Worm (Caenorhabditis elegans) whole organism, L4 larva: Measurements from ENCODE around the gene umps-1.

Source experiments
- Y5F2A.4 ChIP-seq: fragments of 200-800 bp; sonication (Bioruptor generic); optimal IDR thresholded peaks from 2 replicates; lab custom pipeline; 2018; ENCODE audit warnings: mild to moderate bottlenecking, missing genetic modification characterization, missing compliant biosample characterization
- ceh-28 ChIP-seq: fragments of 150-350 bp; optimal IDR thresholded peaks from 2 replicates; lab custom pipeline; 2014; ENCODE audit warnings: missing biosample characterization, missing genetic modification reagents, missing genetic modification characterization
- jun-1 ChIP-seq: fragments of 150-350 bp; optimal IDR thresholded peaks from 2 replicates; lab custom pipeline; 2014; ENCODE audit warnings: missing biosample characterization, missing genetic modification reagents, missing genetic modification characterization
- lin-15B ChIP-seq: fragments of 150-350 bp; sonication (generic microtip); optimal IDR thresholded peaks from 3 replicates; lab custom pipeline; 2014; ENCODE audit warnings: missing biosample characterization, missing genetic modification characterization
- lir-3 ChIP-seq: sonication (generic microtip); optimal IDR thresholded peaks from 2 replicates; lab custom pipeline; 2016; ENCODE audit warnings: mild to moderate bottlenecking, missing genetic modification characterization, missing compliant biosample characterization
- mes-2 ChIP-seq: sonication (generic microtip); optimal IDR thresholded peaks from 2 replicates; lab custom pipeline; 2016; ENCODE audit warnings: missing genotype, mild to moderate bottlenecking, missing genetic modification characterization, missing compliant biosample characterization; ENCODE audit not compliant: poor library complexity, severe bottlenecking
- skn-1 ChIP-seq: fragments of 150-350 bp; optimal IDR thresholded peaks from 2 replicates; lab custom pipeline; 2014; ENCODE audit warnings: missing biosample characterization, missing genetic modification characterization
- zag-1 ChIP-seq: fragments of 150-350 bp; optimal IDR thresholded peaks from 2 replicates; lab custom pipeline; 2014; ENCODE audit warnings: missing biosample characterization, missing genetic modification characterization
- ztf-11 ChIP-seq: fragments of 150-350 bp; optimal IDR thresholded peaks from 2 replicates; lab custom pipeline; 2014; ENCODE audit warnings: missing biosample characterization, missing genetic modification characterization

DNA sequence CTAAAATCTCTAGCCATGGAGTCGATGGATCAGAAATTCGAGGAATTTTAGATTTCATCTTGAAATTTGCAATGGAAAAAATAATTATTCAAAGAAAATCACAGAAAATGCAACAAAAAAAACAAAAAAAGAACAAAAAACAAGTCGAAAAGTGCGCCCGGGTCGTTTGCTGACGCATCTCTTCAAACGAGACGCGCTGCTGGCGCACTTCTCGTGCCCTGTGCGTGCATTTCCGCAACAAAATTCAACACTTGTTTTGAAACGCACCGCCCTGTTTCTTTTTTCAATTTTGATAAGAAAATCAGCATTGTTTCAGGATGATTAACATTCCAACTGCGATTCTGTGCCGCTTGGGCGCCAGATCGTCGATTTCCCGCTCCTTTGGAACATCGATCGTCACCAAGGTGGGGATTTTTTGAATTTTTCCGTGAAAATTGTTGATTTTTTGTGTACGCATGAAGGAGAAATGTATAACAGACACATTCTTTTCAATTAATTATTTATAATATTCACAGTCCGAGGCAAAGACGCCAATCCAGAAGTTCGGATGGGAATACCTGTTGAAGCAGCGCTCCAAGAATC lies 23.4 kb downstream of the umps-1 start, which contains the start of the genes jmjd-4 and mev-1:
- TF ChIP-seq lir-3 (no peak), lin-15B (tag; lab: Kevin White, UChicago) (no peak), zag-1 (no peak), mes-2 (tag; lab: Kevin White, UChicago) (peak; percentile 86), Y5F2A.4 (GFP tag; lab: Kevin White, UChicago) (peak; percentile 24), ceh-28 (no peak), ztf-11 (tag; lab: Kevin White, UChicago) (no peak), jun-1 (tag; lab: Kevin White, UChicago) (peak; percentile 35), skn-1 (no peak)
